Fruit fly (Drosophila melanogaster): ENCODE data around the gene CG34377.
A peak's percentile ranks its signal among the peaks of the same experiment; 100 is the strongest.

Gene CG34377

dm6 chr3R:22260205-22260604, 63.7 kb downstream of the CG34377 start (continued):
- TF ChIP-seq D (optimal IDR thresholded peaks at IDR 0.05) (no peak), D (GFP tag; optimal IDR thresholded peaks at IDR 0.05) (peak; percentile 62), ap (GFP tag; IDR thresholded peaks at IDR 0.05) (peak; percentile 19; the same call in 1 of the 2 replicates), HHEX (GFP tag; optimal IDR thresholded peaks at IDR 0.05) (peak; percentile 19), Blimp-1 (GFP tag; optimal IDR thresholded peaks at IDR 0.05) (peak; percentile 62), CG13775 (GFP tag; optimal IDR thresholded peaks at IDR 0.05) (peak; percentile 39), otp (GFP tag; IDR thresholded peaks at IDR 0.05) (peak; percentile 55; the same call in 1 of the 3 replicates), CG17568 (GFP tag; optimal IDR thresholded peaks at IDR 0.05) (no peak), dmrt11E (tag; optimal IDR thresholded peaks at IDR 0.05) (peak; percentile 84), CG7987 (GFP tag; optimal IDR thresholded peaks at IDR 0.05) (no peak), Oli (tag; optimal IDR thresholded peaks at IDR 0.05) (peak; percentile 36), CG2202 (tag; optimal IDR thresholded peaks at IDR 0.05) (peak; percentile 54), lmd (GFP tag; IDR thresholded peaks at IDR 0.05) (no peak), Max (GFP tag; optimal IDR thresholded peaks at IDR 0.05) (peak; percentile 4), CG8478 (optimal IDR thresholded peaks at IDR 0.05) (no peak), CG1602 (GFP tag; optimal IDR thresholded peaks at IDR 0.05) (peak; percentile 4), sens (GFP tag) (peak; percentile 92), dpn (GFP tag; optimal IDR thresholded peaks at IDR 0.05) (peak in 1 of 2 experiments; percentile 13), tap (tag; optimal IDR thresholded peaks at IDR 0.05) (peak; percentile 5), CG12155 (GFP tag; optimal IDR thresholded peaks at IDR 0.05) (peak; percentile 8), Xbp1 (GFP tag; optimal IDR thresholded peaks at IDR 0.05) (peak; percentile 28), H2.0 (GFP tag; IDR thresholded peaks at IDR 0.05) (peak; percentile 16; the same call in 1 of the 2 replicates), trem (tag; optimal IDR thresholded peaks at IDR 0.05) (peak; percentile 11), Aef1 (GFP tag; IDR thresholded peaks at IDR 0.05) (no peak), phol (tag; optimal IDR thresholded peaks at IDR 0.05) (peak; percentile 43), CG9932 (GFP tag; IDR thresholded peaks at IDR 0.05) (no peak), CG7839 (tag; optimal IDR thresholded peaks at IDR 0.05) (no peak), org-1 (GFP tag; optimal IDR thresholded peaks at IDR 0.05) (peak; percentile 12), Lim3 (GFP tag; IDR thresholded peaks at IDR 0.05) (no peak), CG1529 (GFP tag; optimal IDR thresholded peaks at IDR 0.05) (peak; percentile 29), PHDP (tag; optimal IDR thresholded peaks at IDR 0.05) (peak; percentile 35), gt (GFP tag; IDR thresholded peaks at IDR 0.05) (no peak), CG13894 (tag; optimal IDR thresholded peaks at IDR 0.05) (no peak), az2 (GFP tag; optimal IDR thresholded peaks at IDR 0.05) (peak; percentile 33), ci (GFP tag; IDR thresholded peaks at IDR 0.05) (no peak), CG10462 (GFP tag; optimal IDR thresholded peaks at IDR 0.05) (peak; percentile 6), CG11723 (GFP tag; optimal IDR thresholded peaks at IDR 0.05) (no peak), Optix (GFP tag; IDR thresholded peaks at IDR 0.05) (peak; percentile 55; the same call in 1 of the 3 replicates), CG3407 (GFP tag; optimal IDR thresholded peaks at IDR 0.05) (peak; percentile 15), gem (tag; optimal IDR thresholded peaks at IDR 0.05) (peak; percentile 66), esg (GFP tag; conservative IDR thresholded peaks at IDR 0.05) (no peak), inv (GFP tag; IDR thresholded peaks at IDR 0.05; ENCODE audit: partially characterized antibody) (no peak), dmrt99B (tag; optimal IDR thresholded peaks at IDR 0.05) (peak; percentile 39), ems (GFP tag; optimal IDR thresholded peaks at IDR 0.05) (peak; percentile 1), hb (GFP tag; IDR thresholded peaks at IDR 0.05; ENCODE audit: partially characterized antibody) (no peak), Opbp (GFP tag; IDR thresholded peaks at IDR 0.05; ENCODE audit: partially characterized antibody) (no peak), CG12219 (GFP tag; optimal IDR thresholded peaks at IDR 0.05) (peak; percentile 29), chm (GFP tag; IDR thresholded peaks at IDR 0.05) (peak; percentile 67; the same call in 1 of the 2 replicates), row (GFP tag; IDR thresholded peaks at IDR 0.05) (peak; percentile 47; the same call in 2 of the 3 replicates), CG4820 (GFP tag; optimal IDR thresholded peaks at IDR 0.05) (peak; percentile 39), CG17328 (GFP tag; IDR thresholded peaks at IDR 0.05) (peak; percentile 82), ranshi (GFP tag; IDR thresholded peaks at IDR 0.05) (peak; percentile 36; the same call in 1 of the 2 replicates)
